Fruit fly (Drosophila melanogaster): ENCODE results near the gene CG32079.

Gene CG32079

dm6 chr3L:10977438-10977837 is 47.9 kb upstream of the CG32079 start (continued):
- TF ChIP-seq esn (GFP tag; optimal IDR thresholded peaks at IDR 0.05) (peak; percentile 87), net (GFP tag; optimal IDR thresholded peaks at IDR 0.05) (peak; percentile 51), vri (GFP tag; optimal IDR thresholded peaks at IDR 0.05) (peak; percentile 72), CG11294 (GFP tag; IDR thresholded peaks at IDR 0.05) (no peak), CG34406 (GFP tag; optimal IDR thresholded peaks at IDR 0.05) (peak; percentile 80), dsx (GFP tag; optimal IDR thresholded peaks at IDR 0.05; ENCODE audit: poor library complexity, severe bottlenecking) (peak; percentile 68), CG11762 (GFP tag; optimal IDR thresholded peaks at IDR 0.05; ENCODE audit: insufficient read depth) (peak; percentile 74), Hr39 (GFP tag; optimal IDR thresholded peaks at IDR 0.05) (peak; percentile 75), fkh (GFP tag; optimal IDR thresholded peaks at IDR 0.05) (no peak), Sox15 (GFP tag; optimal IDR thresholded peaks at IDR 0.05) (peak; percentile 43), CG4318 (GFP tag; optimal IDR thresholded peaks at IDR 0.05) (no peak), CG32006 (GFP tag; optimal IDR thresholded peaks at IDR 0.05) (peak; percentile 34), ss (GFP tag; optimal IDR thresholded peaks at IDR 0.05) (peak; percentile 71 to 74), spab (GFP tag; optimal IDR thresholded peaks at IDR 0.05) (peak; percentile 79), CG11902 (GFP tag; optimal IDR thresholded peaks at IDR 0.05) (peak; percentile 64), dac (GFP tag; optimal IDR thresholded peaks at IDR 0.05) (no peak)

dm6 chr3L:10984557-10984956 is 40.8 kb upstream of the CG32079 start:
- TF ChIP-seq esn (GFP tag; optimal IDR thresholded peaks at IDR 0.05), result no peak
- TF ChIP-seq CG11902 (GFP tag; optimal IDR thresholded peaks at IDR 0.05), result no peak
- no peak for TF ChIP-seq CG6276 (GFP tag; optimal IDR thresholded peaks at IDR 0.05)
- no peak for TF ChIP-seq CG15336 (GFP tag; IDR thresholded peaks at IDR 0.05)
- no peak for TF ChIP-seq Hr4 (GFP tag; optimal IDR thresholded peaks at IDR 0.05)
- TF ChIP-seq CG31627 (GFP tag; optimal IDR thresholded peaks at IDR 0.05), result no peak
- no peak for TF ChIP-seq CG3032 (tag; optimal IDR thresholded peaks at IDR 0.05)
- TF ChIP-seq CG9139 (GFP tag; optimal IDR thresholded peaks at IDR 0.05), result no peak
- TF ChIP-seq cyc (GFP tag; optimal IDR thresholded peaks at IDR 0.05), result no peak

dm6 chr3L:10985592-10985991 is 39.8 kb upstream of the CG32079 start:
- TF ChIP-seq acj6 (GFP tag; optimal IDR thresholded peaks at IDR 0.05) (no peak), CG10631 (GFP tag; optimal IDR thresholded peaks at IDR 0.05) (no peak), CG7368 (GFP tag; optimal IDR thresholded peaks at IDR 0.05) (no peak), eg (GFP tag; IDR thresholded peaks at IDR 0.05) (no peak), CG10669 (GFP tag; optimal IDR thresholded peaks at IDR 0.05) (no peak), fkh (GFP tag; optimal IDR thresholded peaks at IDR 0.05) (no peak), svp (GFP tag) (no peak), CG16779 (tag; optimal IDR thresholded peaks at IDR 0.05) (no peak), CG34406 (GFP tag; optimal IDR thresholded peaks at IDR 0.05) (no peak), vri (GFP tag; optimal IDR thresholded peaks at IDR 0.05) (no peak), Ets21C (GFP tag; optimal IDR thresholded peaks at IDR 0.05) (no peak), esn (GFP tag; optimal IDR thresholded peaks at IDR 0.05) (no peak)

DNA sequence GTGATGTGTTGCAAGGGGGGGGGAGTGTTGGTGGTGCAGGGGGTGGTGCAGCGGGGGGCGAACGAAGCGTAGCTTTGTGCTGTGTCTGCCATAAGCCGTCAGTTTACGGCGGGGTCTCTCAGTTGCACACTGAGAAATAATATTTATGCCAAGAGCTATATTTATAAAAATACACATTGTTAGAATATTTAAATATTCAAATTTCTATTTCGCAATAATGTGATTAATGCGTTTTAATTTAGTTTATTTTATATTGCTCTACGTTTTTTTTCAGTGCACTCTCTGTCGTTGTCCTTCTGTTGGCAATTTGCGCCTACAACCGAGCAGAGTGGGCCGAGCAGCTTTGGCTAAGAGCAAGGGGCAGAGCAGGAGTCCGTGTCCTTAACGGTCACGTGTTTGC is 38.7 kb upstream of the CG32079 start:
- no peak for TF ChIP-seq CG9139 (GFP tag; optimal IDR thresholded peaks at IDR 0.05)
- peak; percentile 35 for TF ChIP-seq CG15336 (GFP tag; IDR thresholded peaks at IDR 0.05)
- no peak for TF ChIP-seq dac (GFP tag; optimal IDR thresholded peaks at IDR 0.05)
- TF ChIP-seq CG6792 (GFP tag; optimal IDR thresholded peaks at IDR 0.05), result no peak
- TF ChIP-seq Hr4 (GFP tag; optimal IDR thresholded peaks at IDR 0.05), result no peak
- TF ChIP-seq Smox (GFP tag; optimal IDR thresholded peaks at IDR 0.05), result no peak
- TF ChIP-seq OdsH (GFP tag; optimal IDR thresholded peaks at IDR 0.05), result no peak
- no peak for TF ChIP-seq Ets96B (tag; optimal IDR thresholded peaks at IDR 0.05)
- peak; percentile 5 for TF ChIP-seq Eip78C (GFP tag)
- TF ChIP-seq vri (GFP tag; optimal IDR thresholded peaks at IDR 0.05), result no peak
- TF ChIP-seq Eip75B (GFP tag; optimal IDR thresholded peaks at IDR 0.05), result no peak
- TF ChIP-seq CG10631 (GFP tag; optimal IDR thresholded peaks at IDR 0.05), result no peak
- peak; percentile 14 for TF ChIP-seq CG32006 (GFP tag; optimal IDR thresholded peaks at IDR 0.05)
- no peak for TF ChIP-seq CG6808 (GFP tag; optimal IDR thresholded peaks at IDR 0.05)
- no peak for TF ChIP-seq Lpt (GFP tag; optimal IDR thresholded peaks at IDR 0.05)
- TF ChIP-seq Met (GFP tag; optimal IDR thresholded peaks at IDR 0.05), result no peak
- TF ChIP-seq acj6 (GFP tag; optimal IDR thresholded peaks at IDR 0.05), result no peak
- TF ChIP-seq Hr39 (GFP tag; optimal IDR thresholded peaks at IDR 0.05), result no peak
- peak; percentile 58; the same call in 2 of the 3 replicates for TF ChIP-seq CG8119 (GFP tag; IDR thresholded peaks at IDR 0.05)
- TF ChIP-seq CG6163 (GFP tag; IDR thresholded peaks at IDR 0.05), result peak; percentile 53; the same call in 2 of the 3 replicates
- TF ChIP-seq CG31627 (GFP tag; optimal IDR thresholded peaks at IDR 0.05), result no peak
- TF ChIP-seq topi (GFP tag; optimal IDR thresholded peaks at IDR 0.05), result no peak
- TF ChIP-seq dsx (GFP tag; optimal IDR thresholded peaks at IDR 0.05; ENCODE audit: poor library complexity, severe bottlenecking), result no peak
- TF ChIP-seq CG6276 (GFP tag; optimal IDR thresholded peaks at IDR 0.05), result no peak
- TF ChIP-seq CG34406 (GFP tag; optimal IDR thresholded peaks at IDR 0.05), result no peak
- TF ChIP-seq pdm3 (GFP tag; optimal IDR thresholded peaks at IDR 0.05), result no peak
- no peak for TF ChIP-seq svp (GFP tag)
- TF ChIP-seq net (GFP tag; optimal IDR thresholded peaks at IDR 0.05), result no peak
- TF ChIP-seq esn (GFP tag; optimal IDR thresholded peaks at IDR 0.05), result no peak
